Worm (Caenorhabditis elegans) whole organism, L1 larva: Measurements from ENCODE around the gene F44B9.10.
A peak's percentile ranks its signal among the peaks of the same experiment; 100 is the strongest.

Experiments used
- C34B4.2 ChIP-seq: sonication (generic microtip); optimal IDR thresholded peaks from 2 replicates; lab custom pipeline; 2017; ENCODE audit warnings: mild to moderate bottlenecking, missing genetic modification characterization, missing compliant biosample characterization
- aha-1 ChIP-seq: fragments of 150-350 bp; optimal IDR thresholded peaks from 2 replicates; lab custom pipeline; 2014; ENCODE audit warnings: missing biosample characterization, missing genetic modification characterization
- blmp-1 ChIP-seq: fragments of 150-350 bp; optimal IDR thresholded peaks from 2 replicates; lab custom pipeline; 2014; ENCODE audit warnings: missing biosample characterization, missing genetic modification characterization
- ceh-63 ChIP-seq: fragments of 200-800 bp; sonication (Bioruptor generic); optimal IDR thresholded peaks from 2 replicates; lab custom pipeline; 2018; ENCODE audit warnings: mild to moderate bottlenecking, missing genetic modification characterization, missing compliant biosample characterization
- ceh-8 ChIP-seq: fragments of 200-800 bp; sonication (Bioruptor generic); optimal IDR thresholded peaks from 2 replicates; lab custom pipeline; 2018; ENCODE audit warnings: mild to moderate bottlenecking, missing genetic modification characterization, moderate library complexity, missing compliant biosample characterization
- ceh-82 ChIP-seq, 3 experiments: fragments of 150-350 bp in 1 of 3; sonication (generic microtip) in 2 of 3; optimal IDR thresholded peaks; 2 replicates each; lab custom pipeline; 2014 to 2017; ENCODE audit warnings: missing biosample characterization in 3 of 3, missing genetic modification characterization in 3 of 3
- dpl-1 ChIP-seq, 3 experiments: fragments of 150-350 bp in 2 of 3; sonication (generic microtip) in 1 of 3; optimal IDR thresholded peaks; 2 replicates each; lab custom pipeline; 2014 to 2017; ENCODE audit warnings: missing biosample characterization in 3 of 3, missing genetic modification characterization in 3 of 3, missing genetic modification reagents in 3 of 3
- efl-1 ChIP-seq, 4 experiments: fragments of 150-350 bp; optimal IDR thresholded peaks in 3 of 4; peaks in 1 of 4; 1 replicate in 1 of 4; 2 replicates in 3 of 4; lab custom pipeline; 2014; ENCODE audit warnings: missing biosample characterization in 2 of 4, missing genetic modification characterization in 2 of 4, missing genetic modification reagents in 2 of 4
- egl-27 ChIP-seq, 2 experiments: fragments of 150-350 bp in 1 of 2; sonication (generic microtip); optimal IDR thresholded peaks; 3 replicates each; lab custom pipeline; 2017 to 2018; ENCODE audit warnings: missing biosample characterization in 2 of 2, missing genetic modification characterization in 2 of 2, missing genetic modification reagents in 2 of 2
- ets-5 ChIP-seq: fragments of 200-800 bp; sonication (Bioruptor generic); IDR thresholded peaks from 2 replicates; pipeline ENCODE4 v1.3.6; 2022; ENCODE audit warnings: missing genetic modification characterization, missing compliant biosample characterization
- fkh-8 ChIP-seq: sonication (generic microtip); optimal IDR thresholded peaks from 2 replicates; lab custom pipeline; 2016; ENCODE audit warnings: mild to moderate bottlenecking, missing genetic modification characterization, missing compliant biosample characterization
- fos-1 ChIP-seq: fragments of 150-350 bp; optimal IDR thresholded peaks from 2 replicates; lab custom pipeline; 2014; ENCODE audit warnings: missing biosample characterization, missing genetic modification characterization
- hlh-17 ChIP-seq: fragments of 200-800 bp; sonication (Bioruptor generic); optimal IDR thresholded peaks from 2 replicates; lab custom pipeline; 2018; ENCODE audit warnings: missing genetic modification characterization, mild to moderate bottlenecking, missing compliant biosample characterization, moderate library complexity, borderline replicate concordance
- hpl-2 ChIP-seq: fragments of 150-350 bp; optimal IDR thresholded peaks from 2 replicates; lab custom pipeline; 2014; ENCODE audit warnings: missing biosample characterization, missing genetic modification reagents, missing genetic modification characterization
- jun-1 ChIP-seq: fragments of 150-350 bp; optimal IDR thresholded peaks from 2 replicates; lab custom pipeline; 2014; ENCODE audit warnings: missing biosample characterization, missing genetic modification reagents, missing genetic modification characterization
- lin-14 ChIP-seq: fragments of 200-800 bp; sonication (Bioruptor generic); optimal IDR thresholded peaks from 2 replicates; lab custom pipeline; 2018; ENCODE audit warnings: mild to moderate bottlenecking, missing genetic modification characterization, moderate library complexity, missing compliant biosample characterization
- lin-35 ChIP-seq, 2 experiments: fragments of 150-350 bp; optimal IDR thresholded peaks; 2 replicates each; lab custom pipeline; 2014; ENCODE audit warnings: missing biosample characterization in 2 of 2, missing genetic modification characterization in 2 of 2, missing genetic modification reagents in 2 of 2
- lin-39 ChIP-seq: fragments of 150-350 bp; optimal IDR thresholded peaks from 2 replicates; lab custom pipeline; 2014; ENCODE audit warnings: missing biosample characterization, missing genetic modification reagents, missing genetic modification characterization
- lsy-2 ChIP-seq, 2 experiments: fragments of 150-350 bp; optimal IDR thresholded peaks; 2 replicates each; lab custom pipeline; 2014; ENCODE audit warnings: missing biosample characterization in 2 of 2, missing genetic modification characterization in 2 of 2
- mdl-1 ChIP-seq, 2 experiments: fragments of 150-350 bp; optimal IDR thresholded peaks; 2 replicates each; lab custom pipeline; 2014 to 2017; ENCODE audit warnings: missing biosample characterization in 2 of 2, missing genetic modification characterization in 2 of 2, inconsistent platforms in 1 of 2
- nhr-11 ChIP-seq: fragments of 150-350 bp; optimal IDR thresholded peaks from 2 replicates; lab custom pipeline; 2014; ENCODE audit warnings: missing biosample characterization, missing genetic modification characterization
- nhr-12 ChIP-seq: sonication (generic microtip); optimal IDR thresholded peaks from 2 replicates; lab custom pipeline; 2017; ENCODE audit warnings: missing biosample characterization, missing genetic modification characterization
- nhr-19 ChIP-seq: fragments of 200-800 bp; sonication (Bioruptor generic); conservative IDR thresholded peaks from 2 replicates; pipeline ENCODE4 v1.3.6; 2022; ENCODE audit warnings: missing genetic modification characterization, missing compliant biosample characterization
- nhr-237 ChIP-seq: fragments of 150-350 bp; optimal IDR thresholded peaks from 2 replicates; lab custom pipeline; 2014; ENCODE audit warnings: missing biosample characterization, missing genetic modification characterization
- nhr-47 ChIP-seq: sonication (generic microtip); optimal IDR thresholded peaks from 2 replicates; lab custom pipeline; 2016; ENCODE audit warnings: mild to moderate bottlenecking, missing genetic modification characterization, moderate library complexity, missing compliant biosample characterization
- nhr-84 ChIP-seq: sonication (generic microtip); optimal IDR thresholded peaks from 2 replicates; lab custom pipeline; 2017; ENCODE audit warnings: missing biosample characterization, missing genetic modification characterization
- nhr-85 ChIP-seq: sonication (generic microtip); peaks from one replicate; lab custom pipeline; 2016; ENCODE audit warnings: missing genetic modification characterization, inconsistent platforms, missing compliant biosample characterization
- rnt-1 ChIP-seq: sonication (generic microtip); optimal IDR thresholded peaks from 2 replicates; lab custom pipeline; 2016; ENCODE audit warnings: mild to moderate bottlenecking, missing genetic modification characterization, moderate library complexity, missing compliant biosample characterization
- snpc-4 ChIP-seq: fragments of 150-350 bp; optimal IDR thresholded peaks from 2 replicates; lab custom pipeline; 2014; ENCODE audit warnings: missing biosample characterization, missing genetic modification characterization
- snu-23 ChIP-seq: sonication (generic microtip); optimal IDR thresholded peaks from 2 replicates; lab custom pipeline; 2016; ENCODE audit warnings: missing genetic modification characterization, missing compliant biosample characterization
- sox-4 ChIP-seq: sonication (generic microtip); optimal IDR thresholded peaks from 2 replicates; lab custom pipeline; 2016; ENCODE audit warnings: missing genetic modification characterization, missing compliant biosample characterization
- unc-30 ChIP-seq: sonication (generic microtip); optimal IDR thresholded peaks from 2 replicates; lab custom pipeline; 2017; ENCODE audit warnings: missing biosample characterization, missing genetic modification characterization
- unc-62 ChIP-seq: fragments of 150-350 bp; optimal IDR thresholded peaks from 2 replicates; lab custom pipeline; 2014; ENCODE audit warnings: missing biosample characterization, missing genetic modification reagents, missing genetic modification characterization
- unc-86 ChIP-seq: sonication (generic microtip); optimal IDR thresholded peaks from 2 replicates; lab custom pipeline; 2016; ENCODE audit warnings: missing genetic modification characterization, missing compliant biosample characterization
- unc-98 ChIP-seq: fragments of 200-800 bp; sonication (Bioruptor generic); IDR thresholded peaks from 2 replicates; pipeline ENCODE4 v1.3.6; 2022; ENCODE audit warnings: missing genetic modification characterization, missing compliant biosample characterization

Gene F44B9.10

DNA sequence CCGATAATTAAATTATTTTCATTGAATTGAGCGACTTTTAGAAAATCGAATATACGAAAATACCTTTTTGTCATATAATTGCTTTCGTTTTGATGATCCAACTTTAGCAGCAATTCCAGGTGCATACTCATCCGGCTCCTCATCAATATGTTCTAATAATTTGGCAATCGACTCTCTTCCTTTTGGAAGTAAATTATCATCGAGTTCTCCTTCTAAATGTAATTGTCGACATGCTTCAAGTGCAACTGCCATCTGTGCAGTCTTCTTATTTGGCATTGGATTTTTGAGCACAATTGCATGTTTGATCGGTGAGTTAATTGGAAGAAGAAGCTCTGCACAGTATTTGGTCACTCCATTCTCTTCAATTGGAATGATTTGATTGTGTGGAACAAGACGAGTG lies 43.7 kb upstream of the F44B9.10 start:
- TF ChIP-seq ets-5 (GFP tag; lab: Robert Waterston, UW) (no peak), unc-86 (no peak), egl-27 (tag; optimal IDR thresholded peaks at IDR 0.05; lab: Kevin White, UChicago) (no peak), C34B4.2 (tag; lab: Kevin White, UChicago) (no peak), lin-39 (no peak), lin-35 (GFP tag; optimal IDR thresholded peaks at IDR 0.05; lab: Kevin White, UChicago) (no peak), nhr-11 (tag; lab: Kevin White, UChicago) (no peak), fkh-8 (tag; lab: Kevin White, UChicago) (no peak), ceh-82 (tag; optimal IDR thresholded peaks at IDR 0.05; lab: Kevin White, UChicago) (no peak)

DNA sequence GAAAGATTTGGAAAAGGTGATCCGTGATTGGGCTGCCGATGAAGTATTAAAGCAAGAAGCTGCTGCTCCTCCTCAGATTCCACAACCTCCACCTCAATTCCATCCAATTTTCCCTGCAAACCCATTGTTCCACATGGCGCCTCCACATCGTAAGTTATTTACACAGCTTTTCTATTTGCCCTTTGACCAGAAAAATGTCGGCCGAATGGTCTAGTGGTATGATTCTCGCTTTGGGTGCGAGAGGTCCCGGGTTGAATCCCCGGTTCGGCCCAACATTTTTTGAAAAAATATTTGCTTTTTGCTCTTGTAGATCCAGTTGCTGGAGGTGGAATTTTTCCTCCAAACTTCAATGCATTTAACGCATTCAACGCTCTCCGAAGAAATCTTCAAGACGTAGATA lies 35.8 kb upstream of the F44B9.10 start:
- TF ChIP-seq ceh-8 (no peak), unc-98 (GFP tag; lab: Robert Waterston, UW) (no peak), rnt-1 (peak; percentile 36), snpc-4 (tag; lab: Kevin White, UChicago) (peak; percentile 5), efl-1 (optimal IDR thresholded peaks at IDR 0.05; lab: Kevin White, UChicago) (peak in 1 of 2 experiments; percentile 15), efl-1 (GFP tag; optimal IDR thresholded peaks at IDR 0.05 in 1 of 2; lab: Kevin White, UChicago) (no peak), nhr-19 (GFP tag; lab: Robert Waterston, UW) (0 out of 2 replicates have a peak, but pooled peaks have one; percentile 11), lsy-2 (tag; optimal IDR thresholded peaks at IDR 0.05; lab: Kevin White, UChicago) (peak in 1 of 2 experiments; percentile 12)

- TF ChIP-seq sox-4 (tag; lab: Kevin White, UChicago) (no peak), jun-1 (no peak), hlh-17 (GFP tag; lab: Kevin White, UChicago) (no peak), lin-35 (GFP tag; optimal IDR thresholded peaks at IDR 0.05; lab: Kevin White, UChicago) (no peak), nhr-12 (no peak)
Measured at ce11 chrIII:8067798-8068197, 34.4 kb upstream of the F44B9.10 start.

ce11 chrIII:8066989-8067388 lies 33.6 kb upstream of the F44B9.10 start, which contains the start of gene pros-1:
TSS of gene pros-1 (plus strand) at chrIII:8067289.
- TF ChIP-seq unc-30 (tag; lab: Kevin White, UChicago): no peak
- no peak for TF ChIP-seq unc-98 (GFP tag; lab: Robert Waterston, UW)
- no peak for TF ChIP-seq nhr-237 (tag; lab: Kevin White, UChicago)
- no peak for TF ChIP-seq ceh-63 (GFP tag; lab: Kevin White, UChicago)
- TF ChIP-seq nhr-84: no peak
- TF ChIP-seq aha-1: no peak
- TF ChIP-seq nhr-47 (tag; lab: Kevin White, UChicago): no peak
- no peak for TF ChIP-seq hpl-2
- TF ChIP-seq nhr-19 (GFP tag; lab: Robert Waterston, UW): no peak

DNA sequence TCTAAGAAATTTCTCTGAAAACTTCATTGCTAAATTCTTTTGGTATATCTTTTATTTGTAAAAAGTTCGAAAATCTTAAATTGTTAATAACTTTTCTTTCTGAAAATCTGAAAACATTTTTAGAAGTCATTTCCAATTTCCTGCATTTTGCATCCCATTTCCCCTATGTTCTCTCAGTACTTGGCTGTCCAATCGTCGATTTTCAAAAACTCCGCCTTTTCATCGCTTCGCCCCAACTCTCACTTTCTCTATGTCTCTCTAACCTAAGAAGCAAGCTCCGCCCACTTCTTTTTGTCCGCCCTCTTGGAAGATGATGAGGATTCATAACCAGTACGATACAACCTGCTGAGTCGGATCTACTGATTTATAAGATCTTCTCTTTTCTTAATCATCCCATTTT lies 31.7 kb upstream of the F44B9.10 start:
- no peak for TF ChIP-seq unc-98 (GFP tag; lab: Robert Waterston, UW)
- no peak for TF ChIP-seq aha-1
- TF ChIP-seq lin-14 (GFP tag; lab: Kevin White, UChicago): no peak
- TF ChIP-seq blmp-1 (tag; lab: Kevin White, UChicago): peak; percentile 65
- peak; percentile 17 for TF ChIP-seq snu-23
- no peak for TF ChIP-seq dpl-1 (GFP tag; optimal IDR thresholded peaks at IDR 0.05; lab: Kevin White, UChicago)
- TF ChIP-seq rnt-1: no peak
- TF ChIP-seq ceh-82 (tag; optimal IDR thresholded peaks at IDR 0.05; lab: Kevin White, UChicago): no peak
- TF ChIP-seq ets-5 (GFP tag; lab: Robert Waterston, UW): no peak
- TF ChIP-seq lsy-2 (tag; optimal IDR thresholded peaks at IDR 0.05; lab: Kevin White, UChicago): peak in 1 of 2 experiments; percentile 50

ce11 chrIII:8063659-8064058 lies 30.2 kb upstream of the F44B9.10 start:
- TF ChIP-seq ceh-82 (tag; optimal IDR thresholded peaks at IDR 0.05; lab: Kevin White, UChicago): no peak
- no peak for TF ChIP-seq lin-39
- no peak for TF ChIP-seq unc-62
- TF ChIP-seq fos-1 (tag; lab: Kevin White, UChicago): no peak
- no peak for TF ChIP-seq sox-4 (tag; lab: Kevin White, UChicago)
- no peak for TF ChIP-seq nhr-85 (tag; lab: Kevin White, UChicago)
- TF ChIP-seq mdl-1 (tag; optimal IDR thresholded peaks at IDR 0.05; lab: Kevin White, UChicago): no peak
- no peak for TF ChIP-seq unc-86
